Worm (Caenorhabditis elegans) whole organism, mixed stage, embryonic: ENCODE data around the gene ska-3.

Source experiments
- ces-1 ChIP-seq: fragments of 150-350 bp; optimal IDR thresholded peaks from 2 replicates; lab custom pipeline; 2014; ENCODE audit warnings: missing biosample characterization, missing genetic modification reagents, missing genetic modification characterization
- elt-1 ChIP-seq: sonication (generic microtip); optimal IDR thresholded peaks from 2 replicates; lab custom pipeline; 2017; ENCODE audit warnings: missing genetic modification characterization, mild to moderate bottlenecking, missing compliant biosample characterization, antibody characterized with exemption, moderate library complexity, borderline replicate concordance; ENCODE audit not compliant: insufficient read depth
- elt-3 ChIP-seq: fragments of 150-350 bp; optimal IDR thresholded peaks from 2 replicates; lab custom pipeline; 2014; ENCODE audit warnings: missing biosample characterization, missing genetic modification characterization
- flh-1 ChIP-seq: fragments of 200-800 bp; sonication (Bioruptor generic); optimal IDR thresholded peaks from 2 replicates; lab custom pipeline; 2018; ENCODE audit warnings: mild to moderate bottlenecking, missing genetic modification characterization, moderate library complexity, missing compliant biosample characterization
- ham-2 ChIP-seq: fragments of 200-800 bp; sonication (Bioruptor generic); optimal IDR thresholded peaks from 2 replicates; lab custom pipeline; 2018; ENCODE audit warnings: mild to moderate bottlenecking, missing genetic modification characterization, missing compliant biosample characterization
- lin-32 ChIP-seq: fragments of 200-800 bp; sonication (Bioruptor generic); optimal IDR thresholded peaks from 2 replicates; lab custom pipeline; 2018; ENCODE audit warnings: mild to moderate bottlenecking, missing genetic modification characterization, missing compliant biosample characterization
- lsy-2 ChIP-seq: fragments of 150-350 bp; optimal IDR thresholded peaks from 2 replicates; lab custom pipeline; 2014; ENCODE audit warnings: missing biosample characterization, missing genetic modification characterization
- mep-1 ChIP-seq: fragments of 150-350 bp; optimal IDR thresholded peaks from 2 replicates; lab custom pipeline; 2017; ENCODE audit warnings: missing biosample characterization, missing genetic modification reagents, missing genetic modification characterization, inconsistent platforms
- nhr-28 ChIP-seq: fragments of 150-350 bp; optimal IDR thresholded peaks from 2 replicates; lab custom pipeline; 2014; ENCODE audit warnings: missing biosample characterization, missing genetic modification characterization
- pha-4 ChIP-seq: fragments of 150-350 bp; optimal IDR thresholded peaks from 2 replicates; lab custom pipeline; 2018; ENCODE audit warnings: missing biosample characterization, missing genetic modification reagents, missing genetic modification characterization
- snpc-4 ChIP-seq: fragments of 150-350 bp; optimal IDR thresholded peaks from 2 replicates; lab custom pipeline; 2014; ENCODE audit warnings: missing biosample characterization, missing genetic modification characterization
- unc-120 ChIP-seq: sonication (generic microtip); optimal IDR thresholded peaks from 2 replicates; lab custom pipeline; 2017; ENCODE audit warnings: missing genetic modification characterization, missing compliant biosample characterization; ENCODE audit not compliant: poor library complexity, severe bottlenecking
- unc-62 ChIP-seq: fragments of 150-350 bp; optimal IDR thresholded peaks from 2 replicates; lab custom pipeline; 2014; ENCODE audit warnings: missing biosample characterization, missing genetic modification reagents, missing genetic modification characterization

ce11 chrIII:5629225-5629624 lies 49.6 kb downstream of the ska-3 start:
- TF ChIP-seq mep-1 (tag; lab: Kevin White, UChicago) (no peak), nhr-28 (tag; lab: Kevin White, UChicago) (no peak), elt-3 (tag; lab: Kevin White, UChicago) (no peak), unc-62 (no peak), lsy-2 (no peak), snpc-4 (tag; lab: Kevin White, UChicago) (no peak), ces-1 (GFP tag; lab: Kevin White, UChicago) (no peak), flh-1 (no peak), elt-1 (tag; lab: Kevin White, UChicago) (no peak), lin-32 (GFP tag; lab: Kevin White, UChicago) (no peak), unc-120 (tag; lab: Kevin White, UChicago) (no peak), ham-2 (GFP tag; lab: Kevin White, UChicago) (no peak), pha-4 (tag; lab: Kevin White, UChicago) (no peak)
